Worm (Caenorhabditis elegans) whole organism, mixed stage, embryonic: ENCODE data around the gene F49E11.2.

Source experiments
- M03D4.4 ChIP-seq: sonication (generic microtip); optimal IDR thresholded peaks from 2 replicates; lab custom pipeline; 2017; ENCODE audit warnings: mild to moderate bottlenecking, missing genetic modification characterization, missing compliant biosample characterization
- bed-3 ChIP-seq: fragments of 200-800 bp; sonication (Bioruptor generic); optimal IDR thresholded peaks from 3 replicates; lab custom pipeline; 2018; ENCODE audit warnings: mild to moderate bottlenecking, missing genetic modification characterization, moderate library complexity, missing compliant biosample characterization
- blmp-1 ChIP-seq: fragments of 150-350 bp; optimal IDR thresholded peaks from 2 replicates; lab custom pipeline; 2014; ENCODE audit warnings: missing biosample characterization, missing genetic modification characterization
- ceh-43 ChIP-seq: fragments of 200-800 bp; sonication (Bioruptor generic); optimal IDR thresholded peaks from 2 replicates; lab custom pipeline; 2018; ENCODE audit warnings: mild to moderate bottlenecking, missing genetic modification characterization, moderate library complexity, missing compliant biosample characterization
- ceh-83 ChIP-seq: fragments of 200-800 bp; sonication (Bioruptor generic); optimal IDR thresholded peaks from 2 replicates; lab custom pipeline; 2018; ENCODE audit warnings: mild to moderate bottlenecking, missing genetic modification characterization, missing compliant biosample characterization
- ces-1 ChIP-seq: fragments of 150-350 bp; optimal IDR thresholded peaks from 2 replicates; lab custom pipeline; 2014; ENCODE audit warnings: missing biosample characterization, missing genetic modification reagents, missing genetic modification characterization
- cnd-1 ChIP-seq: fragments of 200-800 bp; sonication (Bioruptor generic); optimal IDR thresholded peaks from 2 replicates; lab custom pipeline; 2018; ENCODE audit warnings: mild to moderate bottlenecking, missing genetic modification characterization, missing compliant biosample characterization
- drap-1 ChIP-seq: fragments of 200-800 bp; sonication (Bioruptor generic); optimal IDR thresholded peaks from 3 replicates; lab custom pipeline; 2018; ENCODE audit warnings: mild to moderate bottlenecking, missing genetic modification characterization, missing compliant biosample characterization
- elt-1 ChIP-seq: sonication (generic microtip); optimal IDR thresholded peaks from 2 replicates; lab custom pipeline; 2017; ENCODE audit warnings: missing genetic modification characterization, mild to moderate bottlenecking, missing compliant biosample characterization, antibody characterized with exemption, moderate library complexity, borderline replicate concordance; ENCODE audit not compliant: insufficient read depth
- elt-3 ChIP-seq: fragments of 150-350 bp; optimal IDR thresholded peaks from 2 replicates; lab custom pipeline; 2014; ENCODE audit warnings: missing biosample characterization, missing genetic modification characterization
- flh-1 ChIP-seq: fragments of 200-800 bp; sonication (Bioruptor generic); optimal IDR thresholded peaks from 2 replicates; lab custom pipeline; 2018; ENCODE audit warnings: mild to moderate bottlenecking, missing genetic modification characterization, moderate library complexity, missing compliant biosample characterization
- hlh-1 ChIP-seq: fragments of 150-350 bp; optimal IDR thresholded peaks from 2 replicates; lab custom pipeline; 2014; ENCODE audit warnings: missing biosample characterization, missing genetic modification reagents, missing genetic modification characterization
- lin-13 ChIP-seq: fragments of 150-350 bp; optimal IDR thresholded peaks from 2 replicates; lab custom pipeline; 2014; ENCODE audit warnings: missing biosample characterization, missing genetic modification characterization
- lsy-2 ChIP-seq: fragments of 150-350 bp; optimal IDR thresholded peaks from 2 replicates; lab custom pipeline; 2014; ENCODE audit warnings: missing biosample characterization, missing genetic modification characterization
- mab-5 ChIP-seq: fragments of 150-350 bp; optimal IDR thresholded peaks from 2 replicates; lab custom pipeline; 2014; ENCODE audit warnings: missing biosample characterization, missing genetic modification characterization
- mep-1 ChIP-seq: fragments of 150-350 bp; optimal IDR thresholded peaks from 2 replicates; lab custom pipeline; 2017; ENCODE audit warnings: missing biosample characterization, missing genetic modification reagents, missing genetic modification characterization, inconsistent platforms
- mls-2 ChIP-seq: sonication (generic microtip); optimal IDR thresholded peaks from 2 replicates; lab custom pipeline; 2016; ENCODE audit warnings: mild to moderate bottlenecking, missing genetic modification characterization, moderate library complexity, missing compliant biosample characterization
- nhr-12 ChIP-seq: fragments of 150-350 bp; optimal IDR thresholded peaks from 2 replicates; lab custom pipeline; 2014; ENCODE audit warnings: missing biosample characterization, missing genetic modification characterization
- nhr-237 ChIP-seq: fragments of 150-350 bp; optimal IDR thresholded peaks from 2 replicates; lab custom pipeline; 2014; ENCODE audit warnings: missing biosample characterization, missing genetic modification characterization
- nhr-28 ChIP-seq: fragments of 150-350 bp; optimal IDR thresholded peaks from 2 replicates; lab custom pipeline; 2014; ENCODE audit warnings: missing biosample characterization, missing genetic modification characterization
- nhr-76 ChIP-seq: sonication (generic microtip); optimal IDR thresholded peaks from 2 replicates; lab custom pipeline; 2017; ENCODE audit warnings: missing biosample characterization, missing genetic modification characterization
- pha-4 ChIP-seq: fragments of 150-350 bp; optimal IDR thresholded peaks from 2 replicates; lab custom pipeline; 2018; ENCODE audit warnings: missing biosample characterization, missing genetic modification reagents, missing genetic modification characterization
- sem-2 ChIP-seq: fragments of 200-800 bp; sonication (Bioruptor generic); optimal IDR thresholded peaks from 2 replicates; lab custom pipeline; 2018; ENCODE audit warnings: mild to moderate bottlenecking, missing genetic modification characterization, missing compliant biosample characterization
- snpc-4 ChIP-seq: fragments of 150-350 bp; optimal IDR thresholded peaks from 2 replicates; lab custom pipeline; 2014; ENCODE audit warnings: missing biosample characterization, missing genetic modification characterization
- sptf-1 ChIP-seq: sonication (generic microtip); optimal IDR thresholded peaks from 2 replicates; lab custom pipeline; 2017; ENCODE audit warnings: mild to moderate bottlenecking, missing genetic modification characterization, moderate library complexity, missing compliant biosample characterization
- tbx-8 ChIP-seq: fragments of 200-800 bp; sonication (Bioruptor generic); optimal IDR thresholded peaks from 2 replicates; lab custom pipeline; 2018; ENCODE audit warnings: mild to moderate bottlenecking, missing genetic modification characterization, moderate library complexity, missing compliant biosample characterization
- unc-120 ChIP-seq: sonication (generic microtip); optimal IDR thresholded peaks from 2 replicates; lab custom pipeline; 2017; ENCODE audit warnings: missing genetic modification characterization, missing compliant biosample characterization; ENCODE audit not compliant: poor library complexity, severe bottlenecking
- unc-39 ChIP-seq: fragments of 150-350 bp; optimal IDR thresholded peaks from 2 replicates; lab custom pipeline; 2014; ENCODE audit warnings: missing biosample characterization, missing genetic modification characterization
- unc-62 ChIP-seq: fragments of 150-350 bp; optimal IDR thresholded peaks from 2 replicates; lab custom pipeline; 2014; ENCODE audit warnings: missing biosample characterization, missing genetic modification reagents, missing genetic modification characterization
- zip-8 ChIP-seq: fragments of 150-350 bp; optimal IDR thresholded peaks from 2 replicates; lab custom pipeline; 2014; ENCODE audit warnings: missing biosample characterization, missing genetic modification characterization
- ztf-11 ChIP-seq: fragments of 150-350 bp; optimal IDR thresholded peaks from 2 replicates; lab custom pipeline; 2014; ENCODE audit warnings: missing biosample characterization, missing genetic modification characterization

The F49E11.2 gene

DNA sequence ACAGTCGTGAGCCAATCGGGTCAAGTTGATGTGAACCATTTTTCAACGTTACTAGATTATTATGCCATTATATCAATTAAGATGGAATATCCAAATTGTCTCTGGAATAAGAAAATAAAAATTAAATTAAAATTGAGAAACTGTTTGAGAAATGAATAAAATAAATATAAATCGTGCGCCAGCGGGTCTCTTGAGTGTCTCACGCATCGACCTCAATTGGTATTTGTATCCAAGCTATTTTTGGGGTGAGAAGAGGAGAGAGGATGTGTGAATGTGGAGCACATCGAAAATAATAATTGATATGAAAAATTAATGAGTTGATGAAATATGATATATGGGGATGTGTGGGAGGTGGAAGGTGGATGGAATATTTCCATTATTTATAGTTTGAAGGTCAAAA, at the start of gene F49E11.2:
Gene F49E11.2, minus strand, starts transcription at position 101 of the 400 bp plus-strand sequence.
- no peak for TF ChIP-seq sptf-1 (tag; lab: Kevin White, UChicago)
- TF ChIP-seq sem-2 (GFP tag; lab: Kevin White, UChicago), result no peak
- TF ChIP-seq flh-1 (GFP tag; lab: Kevin White, UChicago), result no peak
- no peak for TF ChIP-seq ceh-83 (GFP tag; lab: Kevin White, UChicago)
- TF ChIP-seq lsy-2 (tag; lab: Kevin White, UChicago), result no peak
- TF ChIP-seq, all 35 proteins: peak for 0

- TF ChIP-seq sem-2 (GFP tag; lab: Kevin White, UChicago), result no peak
- no peak for TF ChIP-seq flh-1 (GFP tag; lab: Kevin White, UChicago)
- TF ChIP-seq hlh-1 (tag; lab: Kevin White, UChicago), result no peak
- no peak for TF ChIP-seq ces-1 (GFP tag; lab: Kevin White, UChicago)
- no peak for TF ChIP-seq nhr-12
- no peak for TF ChIP-seq cnd-1
- TF ChIP-seq nhr-76 (tag; lab: Kevin White, UChicago), result no peak
- TF ChIP-seq, all 35 proteins: peak for 0
Measured at ce11 chrIV:13086705-13087104, 47.9 kb upstream of the F49E11.2 start, which contains the start of gene spin-2. Gene spin-2, plus strand, starts transcription at chrIV:13087005.

- TF ChIP-seq zip-8 (no peak), ztf-11 (tag; lab: Kevin White, UChicago) (no peak), lsy-2 (tag; lab: Kevin White, UChicago) (no peak), unc-62 (GFP tag; lab: Kevin White, UChicago) (no peak), mls-2 (tag; lab: Kevin White, UChicago) (no peak), mab-5 (tag; lab: Kevin White, UChicago) (no peak), nhr-28 (tag; lab: Kevin White, UChicago) (no peak), sem-2 (GFP tag; lab: Kevin White, UChicago) (no peak), drap-1 (GFP tag; lab: Kevin White, UChicago) (no peak)
Measured at ce11 chrIV:13085675-13086074, 46.9 kb upstream of the F49E11.2 start.

ce11 chrIV:13082836-13083763, 44.3 kb upstream of the F49E11.2 start:
- TF ChIP-seq mls-2 (tag; lab: Kevin White, UChicago) (no peak), zip-8 (no peak), nhr-28 (tag; lab: Kevin White, UChicago) (no peak), ztf-11 (tag; lab: Kevin White, UChicago) (no peak), lin-13 (tag; lab: Kevin White, UChicago) (no peak), flh-1 (GFP tag; lab: Kevin White, UChicago) (no peak), unc-120 (tag; lab: Kevin White, UChicago) (no peak), hlh-1 (tag; lab: Kevin White, UChicago) (no peak), elt-3 (tag; lab: Kevin White, UChicago) (no peak), tbx-8 (GFP tag; lab: Kevin White, UChicago) (no peak)

ce11 chrIV:13082106-13082505, 43.3 kb upstream of the F49E11.2 start:
- TF ChIP-seq blmp-1 (tag; lab: Kevin White, UChicago), result no peak
- no peak for TF ChIP-seq elt-1
- no peak for TF ChIP-seq snpc-4 (tag; lab: Kevin White, UChicago)
- TF ChIP-seq drap-1 (GFP tag; lab: Kevin White, UChicago), result no peak
- TF ChIP-seq ceh-43 (GFP tag; lab: Kevin White, UChicago), result no peak
- no peak for TF ChIP-seq nhr-28 (tag; lab: Kevin White, UChicago)
- TF ChIP-seq mab-5 (tag; lab: Kevin White, UChicago), result no peak
- no peak for TF ChIP-seq zip-8

- TF ChIP-seq pha-4 (tag; lab: Kevin White, UChicago), result no peak
- no peak for TF ChIP-seq mls-2 (tag; lab: Kevin White, UChicago)
- no peak for TF ChIP-seq nhr-28 (tag; lab: Kevin White, UChicago)
- no peak for TF ChIP-seq elt-3 (tag; lab: Kevin White, UChicago)
- TF ChIP-seq unc-120 (tag; lab: Kevin White, UChicago), result no peak
- no peak for TF ChIP-seq snpc-4 (tag; lab: Kevin White, UChicago)
- no peak for TF ChIP-seq M03D4.4 (tag; lab: Kevin White, UChicago)
- no peak for TF ChIP-seq nhr-76 (tag; lab: Kevin White, UChicago)
- no peak for TF ChIP-seq zip-8
- TF ChIP-seq elt-1, result no peak
- TF ChIP-seq hlh-1 (tag; lab: Kevin White, UChicago), result no peak
- TF ChIP-seq drap-1 (GFP tag; lab: Kevin White, UChicago), result no peak
- no peak for TF ChIP-seq flh-1 (GFP tag; lab: Kevin White, UChicago)
- no peak for TF ChIP-seq nhr-12
- no peak for TF ChIP-seq bed-3 (GFP tag; lab: Kevin White, UChicago)
- TF ChIP-seq tbx-8 (GFP tag; lab: Kevin White, UChicago), result no peak
- TF ChIP-seq unc-39 (tag; lab: Kevin White, UChicago), result no peak
- TF ChIP-seq mep-1 (tag; lab: Kevin White, UChicago), result no peak
- TF ChIP-seq nhr-237 (tag; lab: Kevin White, UChicago), result no peak
- TF ChIP-seq, all 35 proteins: peak for 0
Measured at ce11 chrIV:13080861-13081260, 42.1 kb upstream of the F49E11.2 start.
